Fruit fly (Drosophila melanogaster) whole organism: ENCODE measurements around the gene mRpL16.

ENCODE experiments used
- CG8478 ChIP-seq: fragments of >200 bp; optimal IDR thresholded peaks from 2 replicates; lab custom pipeline; 2018; ENCODE audit warnings: inconsistent platforms
- Dll ChIP-seq: fragments of >200 bp; optimal IDR thresholded peaks from 2 replicates; lab custom pipeline; 2017
- pan ChIP-seq: fragments of >200 bp; optimal IDR thresholded peaks from 2 replicates; lab custom pipeline; 2017
- psq ChIP-seq: fragments of >200 bp; optimal IDR thresholded peaks from 2 replicates; lab custom pipeline; 2017
- usp ChIP-seq: fragments of >200 bp; optimal IDR thresholded peaks from 2 replicates; lab custom pipeline; 2017; ENCODE audit warnings: missing biosample characterization, missing genetic modification characterization, mixed read lengths

dm6 chrX:1940020-1940419 is 50.0 kb downstream of the mRpL16 start, which contains the start of the genes CG3857 and CG3587:
- TF ChIP-seq Dll, result no peak
- no peak for TF ChIP-seq pan (lab: Kevin White, UChicago)
- TF ChIP-seq usp, result no peak
- no peak for TF ChIP-seq CG8478 (lab: Kevin White, UChicago)
- TF ChIP-seq psq (lab: Kevin White, UChicago), result no peak
